Worm (Caenorhabditis elegans) whole organism, L3 larva: ENCODE data around the gene F57C2.5.

ENCODE experiments used
- ZK546.5 ChIP-seq: sonication (generic microtip); optimal IDR thresholded peaks from 2 replicates; lab custom pipeline; 2017; ENCODE audit warnings: missing biosample characterization, missing genetic modification characterization
- aly-2 ChIP-seq: fragments of 150-350 bp; optimal IDR thresholded peaks from 2 replicates; lab custom pipeline; 2014; ENCODE audit warnings: missing biosample characterization, missing genetic modification characterization
- ama-1 ChIP-seq: fragments of 150-350 bp; optimal IDR thresholded peaks from 2 replicates; lab custom pipeline; 2018
- elt-2 ChIP-seq: sonication (generic microtip); optimal IDR thresholded peaks from 2 replicates; lab custom pipeline; 2016; ENCODE audit warnings: missing genetic modification reagents, mild to moderate bottlenecking, missing genetic modification characterization, missing compliant biosample characterization
- elt-3 ChIP-seq, 3 experiments: fragments of 150-350 bp in 1 of 3; sonication (generic microtip) in 2 of 3; optimal IDR thresholded peaks; 2 replicates in 2 of 3; 4 replicates in 1 of 3; lab custom pipeline; 2014 to 2017; ENCODE audit warnings: missing biosample characterization in 3 of 3, missing genetic modification characterization in 3 of 3
- mml-1 ChIP-seq: fragments of 150-350 bp; sonication (generic microtip); optimal IDR thresholded peaks from 3 replicates; lab custom pipeline; 2014; ENCODE audit warnings: missing biosample characterization, missing genetic modification characterization
- nhr-23 ChIP-seq: fragments of 150-350 bp; optimal IDR thresholded peaks from 2 replicates; lab custom pipeline; 2014; ENCODE audit warnings: missing biosample characterization, missing genetic modification reagents, missing genetic modification characterization
- nhr-67 ChIP-seq: fragments of 150-350 bp; optimal IDR thresholded peaks from 2 replicates; lab custom pipeline; 2014; ENCODE audit warnings: missing biosample characterization, missing genetic modification characterization
- snpc-4 ChIP-seq: fragments of 150-350 bp; optimal IDR thresholded peaks from 2 replicates; lab custom pipeline; 2014; ENCODE audit warnings: missing biosample characterization, missing genetic modification characterization
- unc-39 ChIP-seq: sonication (generic microtip); optimal IDR thresholded peaks from 4 replicates; lab custom pipeline; 2017; ENCODE audit warnings: missing biosample characterization, missing genetic modification characterization

DNA sequence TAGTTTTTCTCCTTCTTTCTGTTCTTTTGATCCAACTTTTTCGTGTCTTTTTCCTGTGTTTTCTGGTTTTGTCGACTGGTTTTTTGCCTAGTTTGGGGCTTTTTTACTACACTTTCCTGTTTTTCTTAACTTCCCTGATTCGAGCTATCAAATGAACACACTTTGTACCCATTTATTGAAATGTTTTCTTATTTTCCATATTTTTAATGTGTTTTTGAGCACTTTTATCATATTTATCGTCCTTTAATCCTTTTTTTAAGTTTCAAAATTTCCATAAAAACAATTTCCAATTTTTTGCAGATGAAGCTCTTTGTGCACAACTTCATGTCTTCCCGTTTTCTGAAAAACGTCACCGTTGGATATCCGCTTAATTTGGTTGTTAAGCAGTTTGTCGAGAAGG is 6.0 kb upstream of the F57C2.5 start, which contains the start of gene C04H5.1:
- TF ChIP-seq nhr-67 = no peak
- no peak for TF ChIP-seq elt-2 (tag; lab: Kevin White, UChicago)
- no peak for TF ChIP-seq elt-3 (tag; optimal IDR thresholded peaks at IDR 0.05; lab: Kevin White, UChicago)
- no peak for TF ChIP-seq aly-2 (tag; lab: Kevin White, UChicago)
- TF ChIP-seq snpc-4 (tag; lab: Kevin White, UChicago) = no peak
- TF ChIP-seq ama-1 (lab: Kevin White, UChicago) = no peak
- TF ChIP-seq unc-39 (tag; lab: Kevin White, UChicago) = no peak
- TF ChIP-seq nhr-23 (tag; lab: Kevin White, UChicago) = no peak
- TF ChIP-seq ZK546.5 (tag; lab: Kevin White, UChicago) = no peak
- no peak for TF ChIP-seq mml-1 (tag; lab: Kevin White, UChicago)
